Worm (Caenorhabditis elegans) whole organism, L1 larva: ENCODE measurements around the gene cdh-7.

Experiments
- C34B4.2 ChIP-seq: sonication (generic microtip); optimal IDR thresholded peaks from 2 replicates; lab custom pipeline; 2017; ENCODE audit warnings: mild to moderate bottlenecking, missing genetic modification characterization, missing compliant biosample characterization
- ceh-82 ChIP-seq, 3 experiments: fragments of 150-350 bp in 1 of 3; sonication (generic microtip) in 2 of 3; optimal IDR thresholded peaks; 2 replicates each; lab custom pipeline; 2014 to 2017; ENCODE audit warnings: missing biosample characterization in 3 of 3, missing genetic modification characterization in 3 of 3
- hlh-17 ChIP-seq: fragments of 200-800 bp; sonication (Bioruptor generic); optimal IDR thresholded peaks from 2 replicates; lab custom pipeline; 2018; ENCODE audit warnings: missing genetic modification characterization, mild to moderate bottlenecking, missing compliant biosample characterization, moderate library complexity, borderline replicate concordance
- mep-1 ChIP-seq: fragments of 150-350 bp; optimal IDR thresholded peaks from 2 replicates; lab custom pipeline; 2014; ENCODE audit warnings: missing biosample characterization, missing genetic modification characterization
- nhr-11 ChIP-seq: fragments of 150-350 bp; optimal IDR thresholded peaks from 2 replicates; lab custom pipeline; 2014; ENCODE audit warnings: missing biosample characterization, missing genetic modification characterization
- nhr-47 ChIP-seq: sonication (generic microtip); optimal IDR thresholded peaks from 2 replicates; lab custom pipeline; 2016; ENCODE audit warnings: mild to moderate bottlenecking, missing genetic modification characterization, moderate library complexity, missing compliant biosample characterization
- skn-1 ChIP-seq: fragments of 150-350 bp; optimal IDR thresholded peaks from 2 replicates; lab custom pipeline; 2014; ENCODE audit warnings: missing biosample characterization, missing genetic modification characterization
- unc-98 ChIP-seq: fragments of 200-800 bp; sonication (Bioruptor generic); IDR thresholded peaks from 2 replicates; pipeline ENCODE4 v1.3.6; 2022; ENCODE audit warnings: missing genetic modification characterization, missing compliant biosample characterization
- ztf-11 ChIP-seq, 2 experiments: sonication (generic microtip); optimal IDR thresholded peaks; 2 replicates each; lab custom pipeline; 2016 to 2017; ENCODE audit warnings: missing genetic modification characterization in 2 of 2, missing biosample characterization in 1 of 2, missing compliant biosample characterization in 1 of 2

DNA sequence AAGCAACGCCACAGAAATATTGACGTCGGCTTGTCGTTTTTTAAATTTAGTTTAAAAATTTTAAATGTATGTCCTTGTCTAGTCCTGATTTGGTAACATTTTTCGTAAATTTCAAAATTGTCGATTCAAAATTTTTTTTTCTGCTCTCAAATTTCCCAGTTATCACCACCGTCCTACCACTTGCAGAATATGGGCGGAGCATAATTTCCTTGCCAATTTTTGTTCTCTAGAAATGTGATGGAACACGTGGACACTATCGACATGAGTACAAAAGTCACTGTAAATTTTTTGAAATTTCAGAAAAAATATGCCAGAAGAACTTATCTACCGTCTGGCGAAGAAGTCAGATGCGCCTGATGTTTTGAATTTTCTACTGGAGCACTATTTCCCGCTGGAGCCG is 12.2 kb downstream of the cdh-7 start, which contains the start of gene R05H10.7:
- TF ChIP-seq ztf-11 (tag; optimal IDR thresholded peaks at IDR 0.05; lab: Kevin White, UChicago) (no peak), C34B4.2 (tag; lab: Kevin White, UChicago) (no peak), hlh-17 (no peak), nhr-11 (tag; lab: Kevin White, UChicago) (no peak), ceh-82 (tag; optimal IDR thresholded peaks at IDR 0.05; lab: Kevin White, UChicago) (no peak), skn-1 (no peak), unc-98 (GFP tag; lab: Robert Waterston, UW) (no peak), nhr-47 (tag; lab: Kevin White, UChicago) (no peak), mep-1 (tag; lab: Kevin White, UChicago) (no peak)
